Worm (Caenorhabditis elegans) whole organism, L4/young adult: ENCODE results near the gene srd-2.

ENCODE experiments used
- W03F9.2 ChIP-seq: fragments of 150-350 bp; optimal IDR thresholded peaks from 2 replicates; lab custom pipeline; 2014; ENCODE audit warnings: missing biosample characterization, missing genetic modification characterization
- dao-5 ChIP-seq: sonication (generic microtip); optimal IDR thresholded peaks from 2 replicates; lab custom pipeline; 2016; ENCODE audit warnings: missing genotype, missing genetic modification characterization, moderate library complexity, missing compliant biosample characterization
- him-1 ChIP-seq: sonication (generic microtip); optimal IDR thresholded peaks from 2 replicates; lab custom pipeline; 2016; ENCODE audit warnings: missing genotype, missing genetic modification reagents, missing genetic modification characterization, missing compliant biosample characterization

ce11 chrII:10204428-10205049, 16.8 kb upstream of the srd-2 start:
- no peak for TF ChIP-seq him-1 (tag; lab: Kevin White, UChicago)
- TF ChIP-seq dao-5, result no peak
- TF ChIP-seq W03F9.2, result no peak
